Worm (Caenorhabditis elegans): Measurements from ENCODE around the gene nmat-1.

DNA sequence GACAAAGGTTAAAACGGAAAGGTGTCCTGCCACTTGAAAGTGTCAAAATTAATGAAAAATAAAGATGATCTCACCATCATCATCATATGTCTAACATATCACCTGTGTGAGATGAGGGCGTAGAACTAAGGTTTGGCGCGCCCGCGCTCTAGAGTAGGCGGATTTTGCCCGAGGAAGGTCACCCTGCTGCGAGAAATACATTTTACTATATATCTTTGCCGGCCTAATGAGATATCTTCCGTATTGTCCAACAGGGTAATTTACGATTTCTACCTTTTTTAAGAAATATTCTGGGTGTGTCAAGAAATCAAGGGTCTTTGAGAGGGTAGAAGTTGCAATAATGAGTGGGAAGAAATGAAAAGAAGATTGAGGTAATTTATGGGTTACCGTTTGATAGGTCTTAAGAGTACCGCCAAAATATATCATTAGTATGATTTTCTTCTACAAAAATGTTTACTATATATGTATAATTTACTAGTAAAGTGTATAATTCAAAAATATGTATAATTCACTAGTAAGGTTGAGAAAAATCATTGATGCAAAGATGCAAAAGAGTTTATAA is 9.9 kb downstream of the nmat-1 start:
- TF ChIP-seq syd-9 (tag; optimal IDR thresholded peaks at IDR 0.05) = no peak
- no peak for TF ChIP-seq unc-3 (GFP tag; conservative IDR thresholded peaks at IDR 0.05)
- no peak for TF ChIP-seq unc-3 (tag; optimal IDR thresholded peaks at IDR 0.05)
- TF ChIP-seq unc-55 (GFP tag; optimal IDR thresholded peaks at IDR 0.05) = no peak
- no peak for TF ChIP-seq gmeb-2 (tag; optimal IDR thresholded peaks at IDR 0.05)
